Fruit fly (Drosophila melanogaster): ENCODE data around the gene CG33159.

CG33159 gene

DNA sequence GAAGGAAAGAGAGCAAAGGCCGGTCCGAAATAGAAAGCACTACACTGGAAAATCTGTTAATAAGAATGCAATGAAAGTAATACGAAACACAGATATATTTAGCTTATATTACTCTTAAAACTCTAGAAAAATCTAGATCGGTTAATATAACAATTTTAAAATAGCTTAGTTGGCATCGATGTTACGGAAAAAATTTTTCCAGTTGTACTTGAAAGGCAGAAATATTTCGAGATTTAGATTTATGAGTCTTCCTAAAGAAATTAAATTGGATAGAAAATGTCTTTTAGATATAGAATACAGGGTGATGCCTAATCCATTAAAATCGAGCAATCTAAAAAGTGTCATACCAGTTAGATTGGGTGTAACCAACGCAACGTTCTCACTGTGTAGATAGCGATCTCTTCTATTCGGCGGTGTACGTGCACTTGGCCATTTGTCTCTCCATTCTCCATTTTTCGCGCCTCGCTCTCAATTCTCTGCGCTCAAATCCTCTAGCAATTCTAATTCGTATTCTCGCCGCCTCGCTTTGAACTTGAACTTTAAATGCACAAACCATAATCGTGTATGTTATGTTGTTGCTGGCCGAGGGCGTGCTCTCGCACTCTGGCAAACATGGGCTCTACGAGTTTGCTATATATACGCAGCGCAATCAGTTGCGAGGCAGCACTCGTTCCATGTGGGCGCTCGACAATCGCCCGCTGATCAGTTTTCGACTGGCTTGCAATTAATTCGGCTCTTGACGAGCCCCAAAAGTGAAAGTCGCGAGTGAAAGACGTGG, 45.9 kb upstream of the CG33159 start (continued):
- TF ChIP-seq slbo (GFP tag; IDR thresholded peaks at IDR 0.05) (peak; percentile 90), mld (GFP tag; IDR thresholded peaks at IDR 0.05; ENCODE audit: partially characterized antibody) (no peak), CG4707 (GFP tag; optimal IDR thresholded peaks at IDR 0.05) (peak; percentile 76), CG10979 (tag; optimal IDR thresholded peaks at IDR 0.05) (peak; percentile 97), h (optimal IDR thresholded peaks at IDR 0.05) (no peak), sisA (GFP tag; IDR thresholded peaks at IDR 0.05) (peak; percentile 88), CG7271 (tag; optimal IDR thresholded peaks at IDR 0.05) (peak; percentile 42), aop (GFP tag; IDR thresholded peaks at IDR 0.05) (0 out of 2 replicates have a peak, but pooled peaks have one; percentile 14), YL-1 (GFP tag; optimal IDR thresholded peaks at IDR 0.05) (peak; percentile 81), CG1529 (GFP tag; optimal IDR thresholded peaks at IDR 0.05) (peak; percentile 97), sob (GFP tag; IDR thresholded peaks at IDR 0.05) (peak; percentile 82; the same call in 1 of the 2 replicates), MESR4 (GFP tag; optimal IDR thresholded peaks at IDR 0.05) (no peak), Usf (GFP tag; optimal IDR thresholded peaks at IDR 0.05) (peak; percentile 96), HLH54F (GFP tag; optimal IDR thresholded peaks at IDR 0.05) (peak; percentile 95), ato (GFP tag; IDR thresholded peaks at IDR 0.05; ENCODE audit: partially characterized antibody) (no peak), CG15514 (GFP tag; optimal IDR thresholded peaks at IDR 0.05) (peak; percentile 73), Asciz (GFP tag; optimal IDR thresholded peaks at IDR 0.05) (peak; percentile 91), CG17829 (tag; optimal IDR thresholded peaks at IDR 0.05) (peak; percentile 95), CG18764 (GFP tag; optimal IDR thresholded peaks at IDR 0.05) (peak; percentile 88), Ptx1 (GFP tag; IDR thresholded peaks at IDR 0.05) (peak; percentile 88), sima (GFP tag; optimal IDR thresholded peaks at IDR 0.05) (peak; percentile 84), CG8944 (GFP tag; optimal IDR thresholded peaks at IDR 0.05) (peak; percentile 94), vvl (GFP tag; IDR thresholded peaks at IDR 0.05) (peak; percentile 79), sr (GFP tag; IDR thresholded peaks at IDR 0.05) (no peak), CG16813 (GFP tag; IDR thresholded peaks at IDR 0.05; ENCODE audit: partially characterized antibody) (no peak), nerfin-1 (tag; optimal IDR thresholded peaks at IDR 0.05) (peak; percentile 92), CG14667 (GFP tag; IDR thresholded peaks at IDR 0.05) (peak; percentile 83), Atf3 (GFP tag; optimal IDR thresholded peaks at IDR 0.05) (peak; percentile 94), CG31388 (GFP tag; optimal IDR thresholded peaks at IDR 0.05) (peak; percentile 78), Ets65A (GFP tag) (peak; percentile 98), CG9797 (GFP tag; optimal IDR thresholded peaks at IDR 0.05) (peak; percentile 18), CG8290 (GFP tag; optimal IDR thresholded peaks at IDR 0.05) (peak; percentile 90), CG8290 (tag; optimal IDR thresholded peaks at IDR 0.05) (peak; percentile 68 to 78), pita (GFP tag; optimal IDR thresholded peaks at IDR 0.05) (no peak), CG34376 (GFP tag; optimal IDR thresholded peaks at IDR 0.05) (peak; percentile 76), pan (optimal IDR thresholded peaks at IDR 0.05) (no peak), pan (GFP tag; optimal IDR thresholded peaks at IDR 0.05 in 1 of 2, IDR thresholded peaks at IDR 0.05 in 1 of 2) (peak in 1 of 2 experiments; percentile 75), en (GFP tag; optimal IDR thresholded peaks at IDR 0.05) (peak; percentile 80), CG4282 (GFP tag; optimal IDR thresholded peaks at IDR 0.05) (peak; percentile 31), CG3847 (GFP tag; IDR thresholded peaks at IDR 0.05) (peak; percentile 89), Deaf1 (tag; optimal IDR thresholded peaks at IDR 0.05) (peak; percentile 70), CG2199 (GFP tag; IDR thresholded peaks at IDR 0.05) (no peak), CG31365 (tag; optimal IDR thresholded peaks at IDR 0.05) (peak; percentile 17), corto (GFP tag; optimal IDR thresholded peaks at IDR 0.05) (peak; percentile 37), rib (GFP tag; IDR thresholded peaks at IDR 0.05) (no peak; the same call in none of the 2 replicates), Jarid2 (GFP tag; optimal IDR thresholded peaks at IDR 0.05) (peak; percentile 74), crp (GFP tag; optimal IDR thresholded peaks at IDR 0.05) (peak in 1 of 2 experiments; percentile 67), CG9932 (GFP tag; IDR thresholded peaks at IDR 0.05) (peak; percentile 87), shn (GFP tag; optimal IDR thresholded peaks at IDR 0.05) (peak; percentile 91), Max (GFP tag; optimal IDR thresholded peaks at IDR 0.05) (peak; percentile 94)
